Worm (Caenorhabditis elegans): ENCODE results near the gene idpa-2.

DNA sequence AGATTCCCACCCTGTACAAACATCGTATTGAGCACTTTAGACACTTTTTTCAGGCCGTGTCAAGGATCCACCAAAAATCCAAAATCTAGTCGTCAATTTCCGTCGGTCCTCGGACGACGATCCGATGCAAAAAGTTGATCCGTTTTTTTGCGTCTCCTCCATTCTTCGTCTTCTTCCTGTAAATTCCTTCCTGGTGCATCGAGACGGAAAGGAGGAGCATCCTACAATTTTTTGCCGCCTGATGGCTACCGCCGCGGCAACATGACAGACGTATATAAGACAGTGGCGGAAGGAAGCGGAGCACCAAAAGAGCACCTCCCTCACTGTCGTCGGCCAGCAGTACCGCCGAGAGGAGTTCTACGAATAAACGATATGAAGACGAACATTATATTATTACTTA, 8.3 kb upstream of the idpa-2 start, which contains the start of gene appg-2:
- TF ChIP-seq ets-5 (GFP tag; IDR thresholded peaks at IDR 0.05) (no peak), nhr-12 (tag; optimal IDR thresholded peaks at IDR 0.05) (no peak), lin-14 (GFP tag; optimal IDR thresholded peaks at IDR 0.05) (no peak), ces-1 (GFP tag; optimal IDR thresholded peaks at IDR 0.05) (no peak), unc-62 (GFP tag; optimal IDR thresholded peaks at IDR 0.05) (no peak), lin-13 (GFP tag; optimal IDR thresholded peaks at IDR 0.05) (no peak), nhr-77 (tag; optimal IDR thresholded peaks at IDR 0.05) (no peak)
